Fruit fly (Drosophila melanogaster) whole organism: ENCODE measurements around the gene alt.

ENCODE experiments used
- CG8478 ChIP-seq: fragments of >200 bp; optimal IDR thresholded peaks from 2 replicates; lab custom pipeline; 2018; ENCODE audit warnings: inconsistent platforms
- Dll ChIP-seq: fragments of >200 bp; optimal IDR thresholded peaks from 2 replicates; lab custom pipeline; 2017
- EcR ChIP-seq, 2 experiments: fragments of >200 bp; optimal IDR thresholded peaks; 2 replicates each; lab custom pipeline; 2017; ENCODE audit warnings: missing biosample characterization in 2 of 2, missing genetic modification characterization in 2 of 2, missing genetic modification reagents in 2 of 2
- pan ChIP-seq: fragments of >200 bp; optimal IDR thresholded peaks from 2 replicates; lab custom pipeline; 2017
- psq ChIP-seq: fragments of >200 bp; optimal IDR thresholded peaks from 2 replicates; lab custom pipeline; 2017
- usp ChIP-seq: fragments of >200 bp; optimal IDR thresholded peaks from 2 replicates; lab custom pipeline; 2017; ENCODE audit warnings: missing biosample characterization, missing genetic modification characterization, mixed read lengths

The alt gene

DNA sequence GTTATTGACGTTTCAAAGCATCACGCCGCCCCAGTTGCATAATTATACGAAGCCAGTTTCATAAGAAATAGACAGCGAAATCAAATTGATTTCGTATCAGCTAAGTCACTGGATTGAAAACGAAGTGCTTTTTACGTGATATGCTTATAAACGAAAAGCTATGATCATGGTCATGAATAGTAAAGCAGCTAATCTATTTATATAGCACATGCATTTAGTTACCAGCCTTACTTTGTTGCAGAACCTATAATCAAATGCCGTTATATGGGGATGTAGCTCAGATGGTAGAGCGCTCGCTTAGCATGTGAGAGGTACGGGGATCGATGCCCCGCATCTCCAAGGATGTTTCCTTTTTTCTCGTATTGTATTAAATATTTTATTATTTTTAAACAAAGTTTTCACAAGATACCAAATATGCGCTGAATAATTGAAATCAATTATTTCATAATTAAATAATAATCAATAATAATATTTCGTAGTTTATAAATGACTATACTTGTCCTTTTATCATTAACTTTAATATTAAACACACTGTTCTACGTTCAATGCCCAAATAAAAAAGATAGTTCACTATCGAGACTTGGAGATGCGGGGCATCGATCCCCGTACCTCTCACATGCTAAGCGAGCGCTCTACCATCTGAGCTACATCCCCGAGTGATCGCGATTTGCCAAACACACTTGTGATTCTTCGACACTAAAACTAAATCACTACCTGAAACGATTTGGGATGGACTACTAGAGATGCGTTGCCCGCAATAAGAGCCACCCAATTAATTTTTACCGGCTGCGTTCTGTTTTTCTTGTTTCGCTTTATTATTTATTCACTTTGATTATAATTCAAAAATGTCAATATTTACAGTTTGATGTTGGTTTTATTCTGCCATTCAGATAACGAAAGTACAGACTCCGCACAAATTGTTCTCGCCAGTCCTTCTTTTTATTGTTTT, 35.9 kb downstream of the alt start:
- TF ChIP-seq EcR (GFP tag; optimal IDR thresholded peaks at IDR 0.05; lab: Kevin White, UChicago) (no peak), Dll (lab: Kevin White, UChicago) (no peak), CG8478 (lab: Kevin White, UChicago) (no peak), pan (lab: Kevin White, UChicago) (no peak), usp (no peak), psq (lab: Kevin White, UChicago) (no peak)

DNA sequence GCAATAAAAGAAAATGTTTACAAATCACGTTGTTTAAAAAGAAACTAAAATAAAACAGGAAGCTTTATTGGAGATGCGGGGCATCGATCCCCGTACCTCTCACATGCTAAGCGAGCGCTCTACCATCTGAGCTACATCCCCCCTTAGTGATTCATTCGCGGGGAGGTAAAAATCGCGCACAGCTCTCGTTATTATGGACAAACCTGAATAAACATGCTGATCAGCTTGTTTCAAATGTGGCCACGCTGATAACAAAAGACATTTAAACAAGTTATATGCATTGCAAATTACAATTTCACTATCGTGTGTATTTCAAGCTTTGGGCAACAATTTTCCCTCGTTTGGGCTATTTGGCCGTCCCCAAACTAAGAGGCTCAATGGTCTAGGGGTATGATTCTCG, 37.1 kb downstream of the alt start:
- TF ChIP-seq usp (no peak), CG8478 (lab: Kevin White, UChicago) (no peak), psq (lab: Kevin White, UChicago) (no peak), Dll (lab: Kevin White, UChicago) (no peak), pan (lab: Kevin White, UChicago) (no peak), EcR (GFP tag; optimal IDR thresholded peaks at IDR 0.05; lab: Kevin White, UChicago) (no peak)

DNA sequence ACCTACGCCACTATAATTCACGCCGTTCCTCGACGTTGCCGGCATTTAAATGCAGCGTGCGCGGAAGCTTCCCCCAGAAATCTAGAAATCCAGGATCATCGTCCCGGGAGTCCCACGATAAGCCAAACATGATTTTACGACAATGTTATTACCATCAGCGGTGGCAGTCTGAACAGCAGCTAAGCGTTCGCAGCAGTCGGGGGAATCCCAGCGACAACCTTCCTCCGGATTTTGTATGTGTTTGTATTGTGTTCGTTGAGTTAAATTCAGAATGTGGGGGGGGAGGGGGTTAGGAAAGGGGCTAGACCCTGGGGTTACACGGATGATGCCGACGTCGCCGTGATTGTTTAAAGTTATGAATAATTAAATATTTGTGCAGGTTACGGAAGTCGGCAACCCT, 38.3 kb downstream of the alt start:
- TF ChIP-seq CG8478 (lab: Kevin White, UChicago) (no peak), EcR (GFP tag; optimal IDR thresholded peaks at IDR 0.05; lab: Kevin White, UChicago) (no peak), Dll (lab: Kevin White, UChicago) (no peak), psq (lab: Kevin White, UChicago) (no peak)

DNA sequence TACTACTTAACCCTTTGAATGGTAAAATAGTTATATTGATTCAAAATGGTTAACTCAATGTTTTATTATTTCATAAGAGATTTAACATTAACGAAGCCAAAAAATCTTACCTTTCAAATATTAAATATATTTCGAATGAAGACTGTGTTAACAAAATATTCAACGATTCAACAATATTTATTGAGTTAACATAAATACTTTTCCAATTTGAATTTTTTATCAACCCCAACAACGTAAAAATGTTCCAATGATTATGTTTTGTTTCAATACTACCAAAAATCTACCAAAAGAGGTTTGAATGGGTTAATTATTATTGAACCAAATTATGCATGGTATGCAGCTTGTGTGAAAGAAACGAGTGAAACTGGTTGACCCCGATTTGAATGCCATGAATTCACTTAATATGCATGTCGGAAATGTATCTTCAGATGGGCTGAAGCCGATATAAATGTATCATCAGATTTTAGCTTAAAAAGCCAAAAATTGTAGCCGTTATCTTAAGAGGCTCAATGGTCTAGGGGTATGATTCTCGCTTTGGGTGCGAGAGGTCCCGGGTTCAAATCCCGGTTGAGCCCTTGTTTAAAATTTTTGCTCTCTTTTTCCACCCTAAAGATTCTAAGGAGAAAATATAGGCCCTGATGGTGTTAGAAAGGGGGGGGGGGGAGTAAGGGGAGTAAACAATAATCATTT, 51.0 kb downstream of the alt start:
- TF ChIP-seq CG8478 (lab: Kevin White, UChicago): no peak
- no peak for TF ChIP-seq psq (lab: Kevin White, UChicago)
- no peak for TF ChIP-seq EcR (GFP tag; optimal IDR thresholded peaks at IDR 0.05; lab: Kevin White, UChicago)
- no peak for TF ChIP-seq Dll (lab: Kevin White, UChicago)
- TF ChIP-seq usp: no peak
- no peak for TF ChIP-seq pan (lab: Kevin White, UChicago)

DNA sequence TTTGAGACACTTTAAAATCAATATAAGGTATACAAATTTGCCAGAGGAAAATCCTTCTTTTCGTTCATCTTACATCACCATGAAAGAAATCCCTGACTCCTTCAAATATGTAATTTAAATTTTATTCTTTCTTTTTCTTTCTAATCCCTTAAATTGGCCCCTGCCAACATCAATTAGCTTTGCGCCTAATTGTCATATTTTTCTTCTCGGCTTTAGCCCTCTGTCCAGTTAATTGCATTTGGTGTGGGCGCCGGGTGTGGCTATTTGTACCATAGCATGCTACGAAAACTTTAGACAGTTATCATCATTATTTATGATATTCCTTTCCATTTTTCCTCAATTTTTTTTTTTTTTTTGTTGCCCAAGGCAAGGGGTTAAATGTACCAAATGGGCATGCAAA, 51.9 kb downstream of the alt start, which contains the start of gene CG43175:
TSS of gene CG43175 (plus strand) at position 301 of the 400 bp plus-strand sequence.
- no peak for TF ChIP-seq Dll (lab: Kevin White, UChicago)
- TF ChIP-seq EcR (GFP tag; optimal IDR thresholded peaks at IDR 0.05; lab: Kevin White, UChicago): no peak
- TF ChIP-seq pan (lab: Kevin White, UChicago): no peak
- TF ChIP-seq CG8478 (lab: Kevin White, UChicago): no peak
- TF ChIP-seq psq (lab: Kevin White, UChicago): no peak
- TF ChIP-seq usp: no peak

DNA sequence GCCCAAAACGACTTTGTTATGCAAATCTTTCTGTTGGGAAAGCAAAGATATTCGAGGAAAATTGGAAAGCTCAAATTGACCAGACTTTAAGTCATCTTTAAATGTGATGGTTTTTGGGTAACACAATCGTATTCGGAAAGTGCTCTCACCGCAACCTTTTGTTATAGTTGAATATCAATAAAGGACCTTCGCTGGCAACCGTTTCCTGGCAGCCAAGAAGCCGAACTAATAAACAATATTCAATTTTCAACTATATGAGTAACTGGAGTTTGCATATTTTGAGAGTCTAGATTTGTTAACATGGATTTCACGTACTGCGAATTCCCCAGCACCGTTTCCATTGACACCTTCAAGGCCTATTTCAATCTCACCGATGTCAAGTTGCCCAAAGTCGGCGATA, 55.5 kb downstream of the alt start, which contains the start of gene CG14325:
TSS of gene CG14325 (plus strand) at position 301 of the 400 bp plus-strand sequence.
- TF ChIP-seq EcR (GFP tag; optimal IDR thresholded peaks at IDR 0.05; lab: Kevin White, UChicago) (no peak), psq (lab: Kevin White, UChicago) (no peak), Dll (lab: Kevin White, UChicago) (no peak), usp (no peak), CG8478 (lab: Kevin White, UChicago) (no peak), pan (lab: Kevin White, UChicago) (no peak)

DNA sequence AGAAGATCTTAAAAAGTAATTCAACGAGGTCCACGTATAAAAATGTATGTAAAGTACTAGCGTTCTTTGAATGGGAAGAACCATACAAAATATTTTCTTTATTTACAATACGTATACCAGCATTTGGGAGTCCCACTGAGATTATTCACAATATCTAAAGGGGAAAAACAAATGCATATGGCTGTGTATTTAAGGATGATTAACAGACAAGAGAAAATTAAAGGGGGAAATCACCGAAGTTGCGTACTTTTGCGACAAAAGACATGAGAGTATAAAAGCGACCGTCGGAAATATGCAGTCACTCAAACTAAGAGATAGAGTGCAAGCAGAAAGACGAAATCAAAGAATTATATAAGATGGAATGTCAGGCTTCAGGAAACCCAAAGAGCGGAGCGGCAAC, 57.3 kb downstream of the alt start, which contains the start of gene AttD:
TSS of gene AttD (plus strand) at position 301 of the 400 bp plus-strand sequence.
- TF ChIP-seq EcR (GFP tag; optimal IDR thresholded peaks at IDR 0.05; lab: Kevin White, UChicago) (no peak), Dll (lab: Kevin White, UChicago) (no peak), psq (lab: Kevin White, UChicago) (no peak), CG8478 (lab: Kevin White, UChicago) (no peak), usp (no peak)

DNA sequence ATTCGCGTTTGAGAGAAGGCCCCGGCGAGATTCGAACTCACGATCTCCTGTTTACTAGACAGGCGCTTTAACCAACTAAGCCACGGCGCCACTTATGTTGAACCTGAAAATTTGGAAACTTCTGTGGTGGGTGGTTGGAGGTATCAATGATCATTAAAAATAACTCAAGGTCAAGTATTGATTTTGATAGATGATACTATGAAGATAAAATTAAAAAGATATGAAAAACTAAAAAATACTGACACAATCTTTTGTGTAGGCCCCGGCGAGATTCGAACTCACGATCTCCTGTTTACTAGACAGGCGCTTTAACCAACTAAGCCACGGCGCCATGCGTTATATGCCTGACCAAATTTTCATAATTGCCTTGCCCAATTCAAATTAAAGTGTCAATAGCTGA, 57.8 kb downstream of the alt start:
- no peak for TF ChIP-seq psq (lab: Kevin White, UChicago)
- no peak for TF ChIP-seq CG8478 (lab: Kevin White, UChicago)
- TF ChIP-seq Dll (lab: Kevin White, UChicago): no peak
- TF ChIP-seq usp: no peak
- TF ChIP-seq pan (lab: Kevin White, UChicago): no peak
- TF ChIP-seq EcR (GFP tag; optimal IDR thresholded peaks at IDR 0.05; lab: Kevin White, UChicago): no peak
